Worm (Caenorhabditis elegans): ENCODE data around the gene ceh-86.

ceh-86 gene

ce11 chrII:2431972-2432371 lies at the start of gene ceh-86:
TSS of gene ceh-86 (minus strand) at chrII:2432072.
- TF ChIP-seq unc-62 (GFP tag; optimal IDR thresholded peaks at IDR 0.05): no peak

- TF ChIP-seq unc-62 (GFP tag; optimal IDR thresholded peaks at IDR 0.05): no peak
These were observed 49.7 kb upstream of the ceh-86 start, which contains the start of gene F53G2.2 for ce11 chrII:2481621-2482020. TSS of gene F53G2.2 (plus strand) at chrII:2481921.

ce11 chrII:2480099-2480498 lies 48.2 kb upstream of the ceh-86 start, which contains the start of gene F53G2.3:
TSS of gene F53G2.3 (plus strand) at chrII:2480399.
- no peak for TF ChIP-seq unc-62 (GFP tag; optimal IDR thresholded peaks at IDR 0.05)

- TF ChIP-seq unc-62 (GFP tag; optimal IDR thresholded peaks at IDR 0.05): no peak
These were observed 47.2 kb upstream of the ceh-86 start, which contains the start of gene F53G2.12 for ce11 chrII:2479047-2479446. TSS of gene F53G2.12 (minus strand) at chrII:2479090.

- TF ChIP-seq unc-62 (GFP tag; optimal IDR thresholded peaks at IDR 0.05): no peak
These were observed 46.7 kb upstream of the ceh-86 start, which contains the start of gene mnat-1 for ce11 chrII:2478543-2478942. TSS of gene mnat-1 (minus strand) at chrII:2478643.

- TF ChIP-seq unc-62 (GFP tag; optimal IDR thresholded peaks at IDR 0.05): no peak
These were observed 41.4 kb upstream of the ceh-86 start, which contains the start of gene tsr-1 for ce11 chrII:2473270-2473669. TSS of gene tsr-1 (minus strand) at chrII:2473370.

- TF ChIP-seq unc-62 (GFP tag; optimal IDR thresholded peaks at IDR 0.05): no peak
These were observed 37.0 kb upstream of the ceh-86 start for ce11 chrII:2468885-2469284.

ce11 chrII:2458881-2459280 lies 27.0 kb upstream of the ceh-86 start, which contains the start of gene pqn-42:
TSS of gene pqn-42 (minus strand) at chrII:2458981.
- no peak for TF ChIP-seq unc-62 (GFP tag; optimal IDR thresholded peaks at IDR 0.05)

- no peak for TF ChIP-seq unc-62 (GFP tag; optimal IDR thresholded peaks at IDR 0.05)
These were observed 25.1 kb upstream of the ceh-86 start for ce11 chrII:2456973-2457372.

- no peak for TF ChIP-seq unc-62 (GFP tag; optimal IDR thresholded peaks at IDR 0.05)
These were observed 24.2 kb upstream of the ceh-86 start for ce11 chrII:2455931-2456576.

ce11 chrII:2454822-2455221 lies 22.9 kb upstream of the ceh-86 start:
- no peak for TF ChIP-seq unc-62 (GFP tag; optimal IDR thresholded peaks at IDR 0.05)

- TF ChIP-seq unc-62 (GFP tag; optimal IDR thresholded peaks at IDR 0.05): no peak
These were observed 20.6 kb upstream of the ceh-86 start for ce11 chrII:2452492-2452891.

- no peak for TF ChIP-seq unc-62 (GFP tag; optimal IDR thresholded peaks at IDR 0.05)
These were observed 19.1 kb upstream of the ceh-86 start for ce11 chrII:2450990-2451389.

- TF ChIP-seq unc-62 (GFP tag; optimal IDR thresholded peaks at IDR 0.05): no peak
These were observed 14.9 kb upstream of the ceh-86 start for ce11 chrII:2446727-2447126.

ce11 chrII:2445164-2445563 lies 13.3 kb upstream of the ceh-86 start:
- TF ChIP-seq unc-62 (GFP tag; optimal IDR thresholded peaks at IDR 0.05): no peak

ce11 chrII:2442979-2443378 lies 11.1 kb upstream of the ceh-86 start, which contains the start of gene vab-19:
TSS of gene vab-19 (plus strand) at chrII:2443279.
- no peak for TF ChIP-seq unc-62 (GFP tag; optimal IDR thresholded peaks at IDR 0.05)

- no peak for TF ChIP-seq unc-62 (GFP tag; optimal IDR thresholded peaks at IDR 0.05)
These were observed 10.4 kb upstream of the ceh-86 start for ce11 chrII:2442243-2442642.

- TF ChIP-seq unc-62 (GFP tag; optimal IDR thresholded peaks at IDR 0.05): no peak
These were observed 8.4 kb upstream of the ceh-86 start for ce11 chrII:2440312-2440711.
